Worm (Caenorhabditis elegans): ENCODE measurements around the gene C13G5.2.

DNA sequence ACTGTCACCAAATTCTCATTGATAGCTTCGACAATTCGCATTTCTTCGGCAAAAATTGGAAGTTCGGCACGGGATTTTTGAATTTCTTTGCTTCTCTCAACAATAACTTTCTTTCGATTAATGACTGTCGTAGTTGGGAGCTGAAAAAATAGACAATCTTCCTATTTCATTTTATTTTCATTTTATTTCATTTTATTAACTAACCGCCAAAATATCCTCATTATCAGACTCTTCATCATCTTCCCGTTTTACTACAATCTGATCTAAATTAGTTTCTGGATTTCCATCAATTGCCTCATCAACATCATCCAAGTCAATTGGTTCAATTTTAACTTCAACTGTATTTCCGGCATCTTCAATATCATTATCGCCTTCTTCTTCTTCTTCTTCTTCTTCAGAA lies 4.7 kb downstream of the C13G5.2 start:
- no peak for TF ChIP-seq attf-5 (GFP tag; optimal IDR thresholded peaks at IDR 0.05)
- TF ChIP-seq ztf-26 (tag; optimal IDR thresholded peaks at IDR 0.05): no peak
- TF ChIP-seq zfh-2 (GFP tag; conservative IDR thresholded peaks at IDR 0.05): no peak
- TF ChIP-seq mxl-1 (tag; optimal IDR thresholded peaks at IDR 0.05): no peak
- no peak for TF ChIP-seq akir-1 (GFP tag; optimal IDR thresholded peaks at IDR 0.05)
- no peak for TF ChIP-seq C17E4.6 (GFP tag; IDR thresholded peaks at IDR 0.05)
- no peak for TF ChIP-seq attf-6 (GFP tag; IDR thresholded peaks at IDR 0.05)
- no peak for TF ChIP-seq snpc-4 (GFP tag; optimal IDR thresholded peaks at IDR 0.05)
- no peak for TF ChIP-seq snpc-4 (tag; optimal IDR thresholded peaks at IDR 0.05)

Data from whole organism, young adult.